Worm (Caenorhabditis elegans) whole organism, L2 larva: ENCODE measurements around the gene kel-10.

Experiments used
- C34F6.9 ChIP-seq: fragments of 150-350 bp; optimal IDR thresholded peaks from 2 replicates; lab custom pipeline; 2014; ENCODE audit warnings: missing biosample characterization, missing genetic modification characterization
- F13H6.1 ChIP-seq: sonication (generic microtip); optimal IDR thresholded peaks from 2 replicates; lab custom pipeline; 2016; ENCODE audit warnings: missing genetic modification characterization, missing compliant biosample characterization
- R02D3.7 ChIP-seq: fragments of 150-350 bp; optimal IDR thresholded peaks from 2 replicates; lab custom pipeline; 2014; ENCODE audit warnings: missing biosample characterization, missing genetic modification characterization
- Y55F3AM.14 ChIP-seq: fragments of 200-800 bp; sonication (Bioruptor generic); optimal IDR thresholded peaks from 2 replicates; lab custom pipeline; 2018; ENCODE audit warnings: mild to moderate bottlenecking, missing genetic modification characterization, missing compliant biosample characterization
- ZK546.5 ChIP-seq: sonication (generic microtip); optimal IDR thresholded peaks from 2 replicates; lab custom pipeline; 2017; ENCODE audit warnings: missing biosample characterization, missing genetic modification characterization
- alr-1 ChIP-seq: fragments of 150-350 bp; optimal IDR thresholded peaks from 2 replicates; lab custom pipeline; 2014; ENCODE audit warnings: missing biosample characterization, missing genetic modification characterization
- blmp-1 ChIP-seq: sonication (generic microtip); optimal IDR thresholded peaks from 2 replicates; lab custom pipeline; 2017; ENCODE audit warnings: missing genetic modification characterization, mild to moderate bottlenecking, missing compliant biosample characterization, antibody characterized with exemption, moderate library complexity; ENCODE audit not compliant: insufficient read depth
- ceh-16 ChIP-seq: fragments of 150-350 bp; optimal IDR thresholded peaks from 2 replicates; lab custom pipeline; 2014; ENCODE audit warnings: missing biosample characterization, missing genetic modification characterization
- ceh-82 ChIP-seq: fragments of 150-350 bp; optimal IDR thresholded peaks from 2 replicates; lab custom pipeline; 2014; ENCODE audit warnings: missing biosample characterization, missing genetic modification characterization
- crh-2 ChIP-seq: sonication (generic microtip); optimal IDR thresholded peaks from 2 replicates; lab custom pipeline; 2017; ENCODE audit warnings: missing biosample characterization, missing genetic modification characterization
- dmd-4 ChIP-seq: sonication (generic microtip); optimal IDR thresholded peaks from 2 replicates; lab custom pipeline; 2017; ENCODE audit warnings: missing biosample characterization, missing genetic modification characterization
- egl-27 ChIP-seq: sonication (generic microtip); optimal IDR thresholded peaks from 3 replicates; lab custom pipeline; 2017; ENCODE audit warnings: missing biosample characterization, missing genetic modification reagents, missing genetic modification characterization
- elt-1 ChIP-seq: fragments of 150-350 bp; optimal IDR thresholded peaks from 2 replicates; lab custom pipeline; 2014; ENCODE audit warnings: missing biosample characterization, missing genetic modification characterization
- elt-3 ChIP-seq: sonication (generic microtip); optimal IDR thresholded peaks from 2 replicates; lab custom pipeline; 2017; ENCODE audit warnings: missing biosample characterization, missing genetic modification characterization
- fos-1 ChIP-seq: fragments of 150-350 bp; optimal IDR thresholded peaks from 2 replicates; lab custom pipeline; 2014; ENCODE audit warnings: missing biosample characterization, missing genetic modification characterization
- gmeb-1 ChIP-seq: fragments of 150-350 bp; optimal IDR thresholded peaks from 2 replicates; lab custom pipeline; 2014; ENCODE audit warnings: missing biosample characterization, missing genetic modification characterization
- lin-11 ChIP-seq: fragments of 150-350 bp; sonication (generic microtip); optimal IDR thresholded peaks from 2 replicates; lab custom pipeline; 2014; ENCODE audit warnings: missing biosample characterization, missing genetic modification characterization, inconsistent platforms, mixed read lengths
- lin-13 ChIP-seq: fragments of 150-350 bp; optimal IDR thresholded peaks from 2 replicates; lab custom pipeline; 2014; ENCODE audit warnings: missing biosample characterization, missing genetic modification reagents, missing genetic modification characterization
- lin-39 ChIP-seq: fragments of 150-350 bp; optimal IDR thresholded peaks from 2 replicates; lab custom pipeline; 2014; ENCODE audit warnings: missing biosample characterization, missing genetic modification reagents, missing genetic modification characterization
- lsy-2 ChIP-seq, 2 experiments: fragments of 150-350 bp in 1 of 2; sonication (generic microtip) in 1 of 2; optimal IDR thresholded peaks; 2 replicates each; lab custom pipeline; 2014 to 2017; ENCODE audit warnings: missing biosample characterization in 2 of 2, missing genetic modification characterization in 2 of 2
- mab-5 ChIP-seq: fragments of 150-350 bp; optimal IDR thresholded peaks from 2 replicates; lab custom pipeline; 2014; ENCODE audit warnings: missing biosample characterization, missing genetic modification characterization
- mdl-1 ChIP-seq, 2 experiments: fragments of 150-350 bp in 1 of 2; sonication (generic microtip) in 1 of 2; optimal IDR thresholded peaks; 2 replicates each; lab custom pipeline; 2017; ENCODE audit warnings: missing biosample characterization in 2 of 2, missing genetic modification characterization in 2 of 2
- nhr-10 ChIP-seq: sonication (generic microtip); optimal IDR thresholded peaks from 2 replicates; lab custom pipeline; 2017; ENCODE audit warnings: missing biosample characterization, missing genetic modification characterization
- nhr-11 ChIP-seq: fragments of 150-350 bp; optimal IDR thresholded peaks from 2 replicates; lab custom pipeline; 2014; ENCODE audit warnings: missing biosample characterization, missing genetic modification characterization
- nhr-12 ChIP-seq: fragments of 150-350 bp; optimal IDR thresholded peaks from 2 replicates; lab custom pipeline; 2014; ENCODE audit warnings: missing biosample characterization, missing genetic modification characterization
- nhr-129 ChIP-seq: fragments of 150-350 bp; optimal IDR thresholded peaks from 2 replicates; lab custom pipeline; 2014; ENCODE audit warnings: missing biosample characterization, missing genetic modification characterization
- nhr-21 ChIP-seq: fragments of 150-350 bp; optimal IDR thresholded peaks from 2 replicates; lab custom pipeline; 2014; ENCODE audit warnings: missing biosample characterization, missing genetic modification characterization
- nhr-237 ChIP-seq: fragments of 150-350 bp; optimal IDR thresholded peaks from 2 replicates; lab custom pipeline; 2014; ENCODE audit warnings: missing biosample characterization, missing genetic modification characterization
- nhr-25 ChIP-seq: fragments of 150-350 bp; sonication (generic microtip); optimal IDR thresholded peaks from 3 replicates; lab custom pipeline; 2014; ENCODE audit warnings: missing biosample characterization, missing genetic modification characterization
- nhr-6 ChIP-seq: fragments of 150-350 bp; optimal IDR thresholded peaks from 2 replicates; lab custom pipeline; 2014; ENCODE audit warnings: missing biosample characterization, missing genetic modification characterization
- nhr-77 ChIP-seq: fragments of 150-350 bp; optimal IDR thresholded peaks from 2 replicates; lab custom pipeline; 2014; ENCODE audit warnings: missing biosample characterization, missing genetic modification characterization
- sem-4 ChIP-seq: fragments of 150-350 bp; optimal IDR thresholded peaks from 2 replicates; lab custom pipeline; 2014; ENCODE audit warnings: missing biosample characterization, missing genetic modification reagents, missing genetic modification characterization
- skn-1 ChIP-seq: sonication (generic microtip); optimal IDR thresholded peaks from 2 replicates; lab custom pipeline; 2017; ENCODE audit warnings: missing biosample characterization, missing genetic modification characterization
- sma-3 ChIP-seq: sonication (generic microtip); optimal IDR thresholded peaks from 2 replicates; lab custom pipeline; 2016; ENCODE audit warnings: missing genetic modification reagents, missing genetic modification characterization, missing compliant biosample characterization
- sma-9 ChIP-seq, 2 experiments: fragments of 150-350 bp in 1 of 2; sonication (generic microtip) in 1 of 2; optimal IDR thresholded peaks; 2 replicates each; lab custom pipeline; 2014 to 2016; ENCODE audit warnings: missing genetic modification characterization in 2 of 2, mild to moderate bottlenecking in 1 of 2, missing biosample characterization in 1 of 2, missing compliant biosample characterization in 1 of 2, missing genetic modification reagents in 1 of 2, moderate library complexity in 1 of 2
- snpc-4 ChIP-seq: fragments of 150-350 bp; optimal IDR thresholded peaks from 2 replicates; lab custom pipeline; 2014; ENCODE audit warnings: missing biosample characterization, missing genetic modification characterization
- unc-39 ChIP-seq: fragments of 150-350 bp; optimal IDR thresholded peaks from 2 replicates; lab custom pipeline; 2014; ENCODE audit warnings: missing biosample characterization, missing genetic modification characterization
- unc-55 ChIP-seq: fragments of 150-350 bp; sonication (generic microtip); optimal IDR thresholded peaks from 3 replicates; lab custom pipeline; 2014; ENCODE audit warnings: missing biosample characterization, missing genetic modification reagents, missing genetic modification characterization
- unc-62 ChIP-seq: fragments of 150-350 bp; optimal IDR thresholded peaks from 2 replicates; lab custom pipeline; 2014; ENCODE audit warnings: missing biosample characterization, missing genetic modification reagents, missing genetic modification characterization
- zag-1 ChIP-seq: fragments of 150-350 bp; optimal IDR thresholded peaks from 2 replicates; lab custom pipeline; 2014; ENCODE audit warnings: missing biosample characterization, missing genetic modification characterization
- ztf-1 ChIP-seq: fragments of 200-800 bp; sonication (Bioruptor generic); conservative IDR thresholded peaks from 2 replicates; pipeline ENCODE4 v1.3.6; 2022; ENCODE audit warnings: missing genetic modification characterization, missing compliant biosample characterization
- ztf-11 ChIP-seq: sonication (generic microtip); optimal IDR thresholded peaks from 2 replicates; lab custom pipeline; 2017; ENCODE audit warnings: missing biosample characterization, missing genetic modification characterization
- ztf-4 ChIP-seq: fragments of 150-350 bp; optimal IDR thresholded peaks from 2 replicates; lab custom pipeline; 2014; ENCODE audit warnings: missing biosample characterization, missing genetic modification characterization

kel-10 gene

ce11 chrIII:10097981-10098380 is 3.3 kb downstream of the kel-10 start, which contains the start of gene spop-1:
Gene spop-1, minus strand, starts transcription at chrIII:10098081.
- no peak for TF ChIP-seq sem-4 (tag; lab: Kevin White, UChicago)
- TF ChIP-seq, all 48 proteins: peak for 0

DNA sequence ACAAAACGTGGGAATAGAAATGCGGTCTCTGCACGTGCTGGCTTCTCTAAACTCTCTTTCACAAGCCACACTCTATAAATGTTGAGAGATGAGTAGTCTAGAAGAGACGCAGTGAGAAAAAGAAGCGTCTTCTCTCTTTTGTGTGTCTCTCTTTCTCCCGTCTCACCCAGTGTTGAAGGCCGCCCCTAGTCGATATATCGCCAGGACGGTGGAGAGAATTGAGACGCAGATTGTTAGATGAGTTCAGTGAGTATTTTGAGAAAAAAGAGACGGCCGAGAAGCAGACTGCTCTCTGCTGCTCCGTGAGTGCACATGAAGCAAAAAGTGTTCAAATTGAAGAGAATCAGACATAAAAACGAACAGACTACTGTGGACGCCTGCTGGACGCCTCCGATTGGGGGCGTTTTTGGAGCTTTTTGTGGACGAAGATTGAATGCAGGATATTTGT is 4.7 kb downstream of the kel-10 start:
- no peak for TF ChIP-seq ztf-11
- TF ChIP-seq sma-3, result peak; percentile 77
- TF ChIP-seq R02D3.7 (tag; lab: Kevin White, UChicago), result peak; percentile 18
- TF ChIP-seq alr-1, result no peak
- TF ChIP-seq mab-5 (tag; lab: Kevin White, UChicago), result peak; percentile 85
- TF ChIP-seq F13H6.1 (tag; lab: Kevin White, UChicago), result peak; percentile 97
- TF ChIP-seq nhr-12 (tag; lab: Kevin White, UChicago), result no peak
- TF ChIP-seq C34F6.9, result peak; percentile 97
- TF ChIP-seq lsy-2 (tag; optimal IDR thresholded peaks at IDR 0.05; lab: Kevin White, UChicago), result peak; percentile 81 to 94
- TF ChIP-seq nhr-237 (tag; lab: Kevin White, UChicago), result peak; percentile 60
- peak; percentile 85 for TF ChIP-seq sem-4 (tag; lab: Kevin White, UChicago)
- TF ChIP-seq nhr-6, result peak; percentile 89
- TF ChIP-seq ceh-82 (tag; lab: Kevin White, UChicago), result peak; percentile 45
- peak; percentile 77 for TF ChIP-seq nhr-25 (tag; lab: Kevin White, UChicago)
- peak; percentile 20 for TF ChIP-seq blmp-1 (tag; lab: Kevin White, UChicago)
- TF ChIP-seq lin-39 (tag; lab: Kevin White, UChicago), result no peak
- peak; percentile 83 for TF ChIP-seq lin-13 (GFP tag; lab: Kevin White, UChicago)
- no peak for TF ChIP-seq ceh-16 (tag; lab: Kevin White, UChicago)
- peak; percentile 86 for TF ChIP-seq zag-1 (tag; lab: Kevin White, UChicago)
- TF ChIP-seq dmd-4 (tag; lab: Kevin White, UChicago), result no peak
- TF ChIP-seq ZK546.5 (tag; lab: Kevin White, UChicago), result peak; percentile 42
- TF ChIP-seq unc-62, result peak; percentile 80
- TF ChIP-seq snpc-4, result peak; percentile 54
- no peak for TF ChIP-seq nhr-11 (tag; lab: Kevin White, UChicago)
- TF ChIP-seq nhr-10, result no peak
- peak; percentile 77 for TF ChIP-seq gmeb-1 (tag; lab: Kevin White, UChicago)
- peak; percentile 91 for TF ChIP-seq nhr-129 (tag; lab: Kevin White, UChicago)
- peak; percentile 96 to 97 for TF ChIP-seq mdl-1 (tag; optimal IDR thresholded peaks at IDR 0.05; lab: Kevin White, UChicago)
- TF ChIP-seq elt-1 (tag; lab: Kevin White, UChicago), result no peak
- peak; percentile 22 for TF ChIP-seq Y55F3AM.14 (GFP tag; lab: Kevin White, UChicago)
- no peak for TF ChIP-seq elt-3 (tag; lab: Kevin White, UChicago)
- peak; percentile 94 for TF ChIP-seq egl-27 (tag; lab: Kevin White, UChicago)
- peak; percentile 84 for TF ChIP-seq lin-11 (tag; lab: Kevin White, UChicago)
- peak; percentile 90 for TF ChIP-seq crh-2
- peak; percentile 85 for TF ChIP-seq nhr-21 (tag; lab: Kevin White, UChicago)
- no peak for TF ChIP-seq skn-1 (tag; lab: Kevin White, UChicago)
- TF ChIP-seq nhr-77 (tag; lab: Kevin White, UChicago), result peak; percentile 59
- TF ChIP-seq unc-55 (GFP tag; lab: Kevin White, UChicago), result peak; percentile 92
- peak; percentile 86 for TF ChIP-seq ztf-4 (tag; lab: Kevin White, UChicago)
- TF ChIP-seq unc-39 (tag; lab: Kevin White, UChicago), result no peak
- TF ChIP-seq sma-9 (GFP tag; optimal IDR thresholded peaks at IDR 0.05; lab: Kevin White, UChicago), result peak; percentile 94
- no peak for TF ChIP-seq sma-9 (tag; optimal IDR thresholded peaks at IDR 0.05; lab: Kevin White, UChicago)
- peak; percentile 80 for TF ChIP-seq fos-1
- no peak for TF ChIP-seq ztf-1 (GFP tag; lab: Robert Waterston, UW)
- TF ChIP-seq, all 48 proteins: peak for 30
